Worm (Caenorhabditis elegans) whole organism, L4 larva: ENCODE data around the gene C51E3.6.
A peak's percentile ranks its signal among the peaks of the same experiment; 100 is the strongest.

ENCODE experiments used
- D1046.2 ChIP-seq: fragments of 200-800 bp; sonication (Bioruptor generic); IDR thresholded peaks from 2 replicates; pipeline ENCODE4 v1.3.6; 2022; ENCODE audit warnings: missing genetic modification characterization, missing compliant biosample characterization
- F26F4.8 ChIP-seq: fragments of 200-800 bp; sonication (Bioruptor generic); conservative IDR thresholded peaks from 2 replicates; pipeline ENCODE4 v1.3.6; 2022; ENCODE audit warnings: missing genetic modification characterization, missing compliant biosample characterization
- T20F7.1 ChIP-seq: fragments of 200-800 bp; sonication (Bioruptor generic); optimal IDR thresholded peaks from 2 replicates; lab custom pipeline; 2018; ENCODE audit warnings: mild to moderate bottlenecking, missing genetic modification characterization, missing compliant biosample characterization
- T26A8.4 ChIP-seq: fragments of 200-800 bp; sonication (Bioruptor generic); IDR thresholded peaks from 2 replicates; pipeline ENCODE4 v1.3.6; 2022; ENCODE audit warnings: missing genetic modification characterization, missing compliant biosample characterization
- Y48G9A.11 ChIP-seq: fragments of 200-800 bp; sonication (Bioruptor generic); IDR thresholded peaks from 2 replicates; pipeline ENCODE4 v1.3.6; 2022; ENCODE audit warnings: missing genetic modification reagents, missing genetic modification characterization, missing compliant biosample characterization
- Y5F2A.4 ChIP-seq: fragments of 200-800 bp; sonication (Bioruptor generic); optimal IDR thresholded peaks from 2 replicates; lab custom pipeline; 2018; ENCODE audit warnings: mild to moderate bottlenecking, missing genetic modification characterization, missing compliant biosample characterization
- ZK546.5 ChIP-seq, 2 experiments: sonication (generic microtip); optimal IDR thresholded peaks; 2 replicates each; lab custom pipeline; 2017; ENCODE audit warnings: missing biosample characterization in 2 of 2, missing genetic modification characterization in 2 of 2
- arid-1 ChIP-seq: fragments of 200-800 bp; sonication (Bioruptor generic); conservative IDR thresholded peaks from 2 replicates; pipeline ENCODE4 v1.3.6; 2022; ENCODE audit warnings: missing genetic modification reagents, missing genetic modification characterization, missing compliant biosample characterization
- ceh-28 ChIP-seq: fragments of 150-350 bp; optimal IDR thresholded peaks from 2 replicates; lab custom pipeline; 2014; ENCODE audit warnings: missing biosample characterization, missing genetic modification reagents, missing genetic modification characterization
- ceh-62 ChIP-seq: sonication (generic microtip); optimal IDR thresholded peaks from 2 replicates; lab custom pipeline; 2017; ENCODE audit warnings: missing biosample characterization, missing genetic modification characterization
- ces-1 ChIP-seq: fragments of 150-350 bp; sonication (generic microtip); optimal IDR thresholded peaks from 4 replicates; lab custom pipeline; 2014; ENCODE audit warnings: missing biosample characterization, missing genetic modification reagents, missing genetic modification characterization
- cey-2 ChIP-seq: sonication (generic microtip); optimal IDR thresholded peaks from 3 replicates; lab custom pipeline; 2017; ENCODE audit warnings: missing genetic modification characterization, mild to moderate bottlenecking, missing compliant biosample characterization, antibody characterized with exemption, borderline replicate concordance; ENCODE audit not compliant: insufficient read depth
- daf-16 ChIP-seq, 3 experiments: sonication (generic microtip); optimal IDR thresholded peaks; 2 replicates each; lab custom pipeline; 2016 to 2017; ENCODE audit warnings: missing genetic modification characterization in 3 of 3, missing genetic modification reagents in 3 of 3, mild to moderate bottlenecking in 2 of 3, missing compliant biosample characterization in 2 of 3, missing biosample characterization in 1 of 3, moderate library complexity in 1 of 3
- daf-19 ChIP-seq: fragments of 200-800 bp; sonication (Bioruptor generic); conservative IDR thresholded peaks from 2 replicates; pipeline ENCODE4 v1.3.6; 2022; ENCODE audit warnings: missing genetic modification characterization, missing compliant biosample characterization
- daf-8 ChIP-seq: fragments of 200-800 bp; sonication (Bioruptor generic); IDR thresholded peaks from 2 replicates; pipeline ENCODE4 v1.3.6; 2022; ENCODE audit warnings: missing genetic modification characterization, missing compliant biosample characterization
- dmd-8 ChIP-seq: fragments of 200-800 bp; sonication (Bioruptor generic); IDR thresholded peaks from 2 replicates; pipeline ENCODE4 v1.3.6; 2022; ENCODE audit warnings: missing genetic modification characterization, missing compliant biosample characterization
- dmd-9 ChIP-seq: fragments of 200-800 bp; sonication (Bioruptor generic); IDR thresholded peaks from 2 replicates; pipeline ENCODE4 v1.3.6; 2022; ENCODE audit warnings: missing genetic modification reagents, missing genetic modification characterization, missing compliant biosample characterization
- dpl-1 ChIP-seq: fragments of 150-350 bp; optimal IDR thresholded peaks from 2 replicates; lab custom pipeline; 2014; ENCODE audit warnings: missing biosample characterization, missing genetic modification reagents, missing genetic modification characterization
- egl-43 ChIP-seq: fragments of 200-800 bp; sonication (Bioruptor generic); IDR thresholded peaks from 2 replicates; pipeline ENCODE4 v1.3.6; 2022; ENCODE audit warnings: missing genetic modification reagents, missing genetic modification characterization, missing compliant biosample characterization
- fos-1 ChIP-seq: fragments of 150-350 bp; optimal IDR thresholded peaks from 2 replicates; lab custom pipeline; 2014; ENCODE audit warnings: missing biosample characterization, missing genetic modification characterization
- gei-8 ChIP-seq: fragments of 200-800 bp; sonication (Bioruptor generic); optimal IDR thresholded peaks from 2 replicates; lab custom pipeline; 2018; ENCODE audit warnings: mild to moderate bottlenecking, missing genetic modification characterization, missing compliant biosample characterization
- hif-1 ChIP-seq, 2 experiments: sonication (generic microtip); optimal IDR thresholded peaks; 2 replicates each; lab custom pipeline; 2016 to 2017; ENCODE audit warnings: missing compliant biosample characterization in 2 of 2, missing genetic modification characterization in 2 of 2, missing genetic modification reagents in 2 of 2, missing genotype in 2 of 2, mild to moderate bottlenecking in 1 of 2
- hlh-30 ChIP-seq: sonication (generic microtip); optimal IDR thresholded peaks from 2 replicates; lab custom pipeline; 2017; ENCODE audit warnings: antibody characterized with exemption, mild to moderate bottlenecking, missing genetic modification characterization, missing compliant biosample characterization; ENCODE audit not compliant: insufficient read depth
- jun-1 ChIP-seq: fragments of 150-350 bp; optimal IDR thresholded peaks from 2 replicates; lab custom pipeline; 2014; ENCODE audit warnings: missing biosample characterization, missing genetic modification reagents, missing genetic modification characterization
- lim-7 ChIP-seq: fragments of 200-800 bp; sonication (Bioruptor generic); IDR thresholded peaks from 2 replicates; pipeline ENCODE4 v1.3.6; 2022; ENCODE audit warnings: missing genetic modification characterization, missing compliant biosample characterization
- lin-1 ChIP-seq: fragments of 200-800 bp; sonication (Bioruptor generic); IDR thresholded peaks from 2 replicates; pipeline ENCODE4 v1.3.6; 2022; ENCODE audit warnings: missing genetic modification reagents, missing genetic modification characterization, missing compliant biosample characterization
- lin-15B ChIP-seq: fragments of 150-350 bp; sonication (generic microtip); optimal IDR thresholded peaks from 3 replicates; lab custom pipeline; 2014; ENCODE audit warnings: missing biosample characterization, missing genetic modification characterization
- lin-38 ChIP-seq: fragments of 200-800 bp; sonication (Bioruptor generic); IDR thresholded peaks from 2 replicates; pipeline ENCODE4 v1.3.6; 2022; ENCODE audit warnings: missing genetic modification reagents, missing genetic modification characterization, missing compliant biosample characterization
- lin-39 ChIP-seq: fragments of 150-350 bp; optimal IDR thresholded peaks from 2 replicates; lab custom pipeline; 2014; ENCODE audit warnings: missing biosample characterization, missing genetic modification reagents, missing genetic modification characterization
- mdl-1 ChIP-seq, 2 experiments: fragments of 150-350 bp in 1 of 2; sonication (generic microtip) in 1 of 2; optimal IDR thresholded peaks; 2 replicates each; lab custom pipeline; 2014 to 2017; ENCODE audit warnings: missing biosample characterization in 2 of 2, missing genetic modification characterization in 2 of 2
- mdt-29 ChIP-seq: fragments of 200-800 bp; sonication (Bioruptor generic); IDR thresholded peaks from 2 replicates; pipeline ENCODE4 v1.3.6; 2022; ENCODE audit warnings: missing genetic modification reagents, missing genetic modification characterization, missing compliant biosample characterization
- mep-1 ChIP-seq: fragments of 150-350 bp; sonication (generic microtip); optimal IDR thresholded peaks from 3 replicates; lab custom pipeline; 2014; ENCODE audit warnings: missing biosample characterization, missing genetic modification characterization
- mes-2 ChIP-seq: sonication (generic microtip); optimal IDR thresholded peaks from 2 replicates; lab custom pipeline; 2016; ENCODE audit warnings: missing genotype, mild to moderate bottlenecking, missing genetic modification characterization, missing compliant biosample characterization; ENCODE audit not compliant: poor library complexity, severe bottlenecking
- nhr-10 ChIP-seq: fragments of 150-350 bp; optimal IDR thresholded peaks from 2 replicates; lab custom pipeline; 2014; ENCODE audit warnings: missing biosample characterization, missing genetic modification characterization
- nhr-28 ChIP-seq: fragments of 150-350 bp; optimal IDR thresholded peaks from 2 replicates; lab custom pipeline; 2014; ENCODE audit warnings: missing biosample characterization, missing genetic modification characterization
- nhr-48 ChIP-seq: sonication (generic microtip); optimal IDR thresholded peaks from 2 replicates; lab custom pipeline; 2016; ENCODE audit warnings: mild to moderate bottlenecking, missing genetic modification characterization, missing compliant biosample characterization
- nhr-6 ChIP-seq: fragments of 150-350 bp; optimal IDR thresholded peaks from 2 replicates; lab custom pipeline; 2014; ENCODE audit warnings: missing biosample characterization, missing genetic modification characterization
- rbr-2 ChIP-seq: sonication (generic microtip); optimal IDR thresholded peaks from 2 replicates; lab custom pipeline; 2016; ENCODE audit warnings: missing genotype, missing genetic modification characterization, missing compliant biosample characterization
- snpc-1.2 ChIP-seq: fragments of 200-800 bp; sonication (Bioruptor generic); IDR thresholded peaks from 2 replicates; pipeline ENCODE4 v1.3.6; 2022; ENCODE audit warnings: missing genetic modification reagents, missing genetic modification characterization, missing compliant biosample characterization
- snpc-4 ChIP-seq: fragments of 150-350 bp; optimal IDR thresholded peaks from 2 replicates; lab custom pipeline; 2014; ENCODE audit warnings: missing biosample characterization, missing genetic modification characterization
- spr-3 ChIP-seq: fragments of 200-800 bp; sonication (Bioruptor generic); optimal IDR thresholded peaks from 2 replicates; lab custom pipeline; 2018; ENCODE audit warnings: mild to moderate bottlenecking, missing genetic modification characterization, missing compliant biosample characterization
- tag-97 ChIP-seq: fragments of 200-800 bp; sonication (Bioruptor generic); IDR thresholded peaks from 2 replicates; pipeline ENCODE4 v1.3.6; 2022; ENCODE audit warnings: missing genetic modification characterization, missing compliant biosample characterization
- tra-1 ChIP-seq: fragments of 200-800 bp; sonication (Bioruptor generic); IDR thresholded peaks from 2 replicates; pipeline ENCODE4 v1.3.6; 2022; ENCODE audit warnings: missing genetic modification reagents, missing genetic modification characterization, missing compliant biosample characterization
- unc-39 ChIP-seq: sonication (generic microtip); optimal IDR thresholded peaks from 2 replicates; lab custom pipeline; 2017; ENCODE audit warnings: missing biosample characterization, missing genetic modification characterization
- unc-62 ChIP-seq, 3 experiments: fragments of 150-350 bp in 1 of 3; sonication (generic microtip); optimal IDR thresholded peaks in 2 of 3; peaks in 1 of 3; 1 replicate in 1 of 3; 2 replicates in 2 of 3; lab custom pipeline; 2014 to 2017; ENCODE audit warnings: missing biosample characterization in 3 of 3, missing genetic modification characterization in 3 of 3, missing genetic modification reagents in 3 of 3, missing genotype in 1 of 3
- vab-7 ChIP-seq: fragments of 200-800 bp; sonication (Bioruptor generic); IDR thresholded peaks from 2 replicates; pipeline ENCODE4 v1.3.6; 2022; ENCODE audit warnings: missing genetic modification reagents, missing genetic modification characterization, missing compliant biosample characterization
- zag-1 ChIP-seq: fragments of 150-350 bp; optimal IDR thresholded peaks from 2 replicates; lab custom pipeline; 2014; ENCODE audit warnings: missing biosample characterization, missing genetic modification characterization
- zfp-3 ChIP-seq: fragments of 200-800 bp; sonication (Bioruptor generic); conservative IDR thresholded peaks from 2 replicates; pipeline ENCODE4 v1.3.6; 2022; ENCODE audit warnings: missing genetic modification reagents, missing genetic modification characterization, missing compliant biosample characterization
- zip-2 ChIP-seq: fragments of 150-350 bp; optimal IDR thresholded peaks from 2 replicates; lab custom pipeline; 2014; ENCODE audit warnings: missing biosample characterization, missing genetic modification characterization
- ztf-11 ChIP-seq: fragments of 150-350 bp; optimal IDR thresholded peaks from 2 replicates; lab custom pipeline; 2014; ENCODE audit warnings: missing biosample characterization, missing genetic modification characterization

The C51E3.6 gene

DNA sequence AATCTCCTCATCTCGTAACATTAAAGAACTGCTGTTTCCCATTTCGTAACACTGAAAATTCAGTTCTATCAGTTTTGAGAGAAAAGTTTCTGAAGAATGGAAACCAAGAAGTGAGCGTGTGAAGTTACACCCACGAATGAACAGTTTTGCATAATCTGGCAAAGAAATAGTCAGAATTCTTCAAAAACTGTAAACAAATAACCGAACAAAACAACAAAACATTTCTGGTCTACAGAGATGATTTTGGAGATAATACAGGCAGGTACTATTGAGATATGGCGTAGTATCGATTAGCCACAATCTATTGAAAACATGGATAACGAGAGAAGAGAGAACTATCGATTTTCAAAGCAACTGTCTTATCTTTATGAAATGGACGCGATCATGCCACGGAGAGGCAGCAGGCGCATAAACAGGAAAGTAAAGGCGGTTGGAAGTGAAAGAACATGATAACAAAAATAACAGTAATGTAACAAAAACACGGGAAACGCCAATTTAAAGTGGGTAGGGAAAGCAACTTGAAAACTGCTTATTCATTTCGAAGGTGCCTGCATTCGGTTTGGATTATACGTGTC is 37.3 kb upstream of the C51E3.6 start, which contains the start of gene chpf-1 (continued):
- TF ChIP-seq unc-62 (GFP tag; optimal IDR thresholded peaks at IDR 0.05 in 1 of 2; lab: Kevin White, UChicago) (no peak), unc-62 (tag; optimal IDR thresholded peaks at IDR 0.05; lab: Kevin White, UChicago) (no peak), snpc-1.2 (GFP tag; lab: Robert Waterston, UW) (no peak), daf-19 (no peak), gei-8 (GFP tag; lab: Kevin White, UChicago) (no peak), mep-1 (tag; lab: Kevin White, UChicago) (peak; percentile 14), zag-1 (no peak), zip-2 (tag; lab: Kevin White, UChicago) (no peak), daf-8 (GFP tag; lab: Robert Waterston, UW) (no peak), ceh-62 (tag; lab: Kevin White, UChicago) (no peak), lin-39 (tag; lab: Kevin White, UChicago) (no peak), egl-43 (no peak), rbr-2 (no peak), Y5F2A.4 (no peak), mdl-1 (tag; optimal IDR thresholded peaks at IDR 0.05; lab: Kevin White, UChicago) (peak in 1 of 2 experiments; percentile 46), mdt-29 (no peak), ZK546.5 (tag; optimal IDR thresholded peaks at IDR 0.05; lab: Kevin White, UChicago) (no peak), dmd-9 (no peak), tag-97 (GFP tag; lab: Robert Waterston, UW) (no peak), nhr-10 (tag; lab: Kevin White, UChicago) (no peak), fos-1 (tag; lab: Kevin White, UChicago) (no peak), hlh-30 (tag; lab: Kevin White, UChicago) (peak; percentile 39), unc-39 (tag; lab: Kevin White, UChicago) (no peak), dmd-8 (no peak), nhr-28 (peak; percentile 81), snpc-4 (tag; lab: Kevin White, UChicago) (no peak), hif-1 (tag; optimal IDR thresholded peaks at IDR 0.05; lab: Kevin White, UChicago) (no peak), nhr-48 (no peak), cey-2 (tag; lab: Kevin White, UChicago) (no peak), F26F4.8 (no peak), daf-16 (GFP tag; optimal IDR thresholded peaks at IDR 0.05; lab: Kevin White, UChicago) (no peak), daf-16 (tag; optimal IDR thresholded peaks at IDR 0.05; lab: Kevin White, UChicago) (peak; percentile 92), mes-2 (peak; percentile 29), ceh-28 (peak; percentile 64), vab-7 (GFP tag; lab: Robert Waterston, UW) (no peak), T20F7.1 (GFP tag; lab: Kevin White, UChicago) (peak; percentile 23), spr-3 (no peak), nhr-6 (tag; lab: Kevin White, UChicago) (no peak), lin-38 (no peak), D1046.2 (no peak), T26A8.4 (GFP tag; lab: Robert Waterston, UW) (no peak), dpl-1 (GFP tag; lab: Kevin White, UChicago) (no peak), tra-1 (GFP tag; lab: Robert Waterston, UW) (no peak), lim-7 (GFP tag; lab: Robert Waterston, UW) (no peak), arid-1 (no peak), jun-1 (tag; lab: Kevin White, UChicago) (no peak), zfp-3 (GFP tag; lab: Robert Waterston, UW) (no peak), lin-15B (tag; lab: Kevin White, UChicago) (no peak), lin-1 (GFP tag; lab: Robert Waterston, UW) (0 out of 2 replicates have a peak, but pooled peaks have one; percentile 42), ces-1 (GFP tag; lab: Kevin White, UChicago) (no peak), Y48G9A.11 (no peak), ztf-11 (tag; lab: Kevin White, UChicago) (no peak)
